Worm (Caenorhabditis elegans): Measurements from ENCODE around the gene nas-25.

Gene nas-25

ce11 chrII:8822711-8823110 is 3.2 kb upstream of the nas-25 start:
- TF ChIP-seq nhr-76 (tag; optimal IDR thresholded peaks at IDR 0.05) (no peak), mml-1 (tag; optimal IDR thresholded peaks at IDR 0.05) (no peak), ztf-11 (tag; optimal IDR thresholded peaks at IDR 0.05) (no peak), nhr-25 (tag; optimal IDR thresholded peaks at IDR 0.05) (peak; percentile 63), mdl-1 (tag; optimal IDR thresholded peaks at IDR 0.05) (peak; percentile 45), sea-2 (GFP tag; optimal IDR thresholded peaks at IDR 0.05) (no peak), nhr-43 (tag; optimal IDR thresholded peaks at IDR 0.05; ENCODE audit: poor library complexity, severe bottlenecking) (peak; percentile 99), nhr-11 (tag; optimal IDR thresholded peaks at IDR 0.05) (no peak), pqm-1 (tag; optimal IDR thresholded peaks at IDR 0.05) (peak; percentile 13), ceh-9 (tag; optimal IDR thresholded peaks at IDR 0.05) (no peak), R02D3.7 (tag; optimal IDR thresholded peaks at IDR 0.05) (no peak), snpc-4 (tag; optimal IDR thresholded peaks at IDR 0.05) (no peak), nhr-23 (tag; optimal IDR thresholded peaks at IDR 0.05) (peak; percentile 77), eor-1 (tag; optimal IDR thresholded peaks at IDR 0.05) (no peak), nhr-67 (tag; optimal IDR thresholded peaks at IDR 0.05) (no peak), egl-27 (tag; optimal IDR thresholded peaks at IDR 0.05) (no peak), ZK546.5 (tag; optimal IDR thresholded peaks at IDR 0.05) (no peak), jun-1 (tag; optimal IDR thresholded peaks at IDR 0.05) (peak; percentile 38)

- TF ChIP-seq eor-1 (tag; optimal IDR thresholded peaks at IDR 0.05) (no peak), nhr-12 (tag; optimal IDR thresholded peaks at IDR 0.05) (no peak), snpc-4 (tag; optimal IDR thresholded peaks at IDR 0.05) (no peak), mml-1 (tag; optimal IDR thresholded peaks at IDR 0.05) (no peak), nfya-1 (tag; optimal IDR thresholded peaks at IDR 0.05; ENCODE audit: insufficient read depth) (no peak), hmg-11 (tag; optimal IDR thresholded peaks at IDR 0.05) (no peak), elt-3 (tag; optimal IDR thresholded peaks at IDR 0.05) (no peak), ceh-16 (tag; optimal IDR thresholded peaks at IDR 0.05) (no peak), R02D3.7 (tag; optimal IDR thresholded peaks at IDR 0.05) (no peak), lsy-12 (tag; optimal IDR thresholded peaks at IDR 0.05) (no peak), elt-2 (tag; optimal IDR thresholded peaks at IDR 0.05) (no peak), nhr-76 (tag; optimal IDR thresholded peaks at IDR 0.05) (no peak), sea-2 (GFP tag; optimal IDR thresholded peaks at IDR 0.05) (no peak), nhr-43 (tag; optimal IDR thresholded peaks at IDR 0.05; ENCODE audit: poor library complexity, severe bottlenecking) (no peak), ama-1 (optimal IDR thresholded peaks at IDR 0.05) (no peak), aly-2 (tag; optimal IDR thresholded peaks at IDR 0.05) (no peak)
Observed at ce11 chrII:8829189-8829588, 3.3 kb downstream of the nas-25 start, which contains the start of gene F46C5.2. Gene F46C5.2, minus strand, starts transcription at chrII:8829289.

DNA sequence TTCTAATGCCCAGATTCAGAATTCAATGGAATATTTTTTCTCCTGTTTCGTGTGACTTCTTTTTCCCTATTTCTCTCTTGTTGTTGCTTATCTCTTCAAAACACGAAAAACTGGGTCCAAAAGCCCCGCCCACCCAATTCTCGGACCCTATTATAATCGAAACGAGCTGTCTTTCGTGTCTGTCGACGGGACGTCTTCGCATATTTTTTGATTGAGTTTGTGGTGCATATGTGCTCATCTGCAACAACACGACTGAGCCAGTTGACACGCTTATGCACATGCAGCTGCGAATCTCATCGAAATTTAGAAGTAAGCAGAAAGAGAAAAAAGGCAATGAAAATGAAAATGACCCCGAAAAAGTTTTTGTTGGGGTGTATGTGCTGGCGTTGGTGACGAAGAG is 5.0 kb downstream of the nas-25 start:
- TF ChIP-seq mdl-1 (tag; optimal IDR thresholded peaks at IDR 0.05) (no peak), ama-1 (optimal IDR thresholded peaks at IDR 0.05) (no peak), nhr-67 (tag; optimal IDR thresholded peaks at IDR 0.05) (no peak), mml-1 (tag; optimal IDR thresholded peaks at IDR 0.05) (no peak), unc-39 (tag; optimal IDR thresholded peaks at IDR 0.05) (no peak)

DNA sequence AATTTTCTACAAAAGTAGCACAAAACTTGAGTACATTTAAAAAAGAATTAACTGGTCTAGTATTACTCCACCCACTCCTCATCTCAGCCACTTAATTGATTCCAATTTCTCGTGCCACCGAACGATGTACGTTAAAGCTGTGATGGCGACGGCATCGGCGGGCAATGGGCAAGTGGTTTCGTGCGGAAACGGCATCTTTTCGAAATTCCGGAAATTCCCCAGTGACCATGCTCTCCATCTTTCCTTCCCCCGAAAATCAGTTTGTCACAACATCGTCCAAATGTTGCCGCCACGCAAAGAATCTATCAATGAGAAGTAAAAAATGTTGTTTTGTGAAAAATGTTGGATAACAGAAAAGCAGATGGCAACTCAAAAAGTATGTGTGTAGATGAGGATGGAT is 7.1 kb downstream of the nas-25 start:
- TF ChIP-seq nhr-25 (tag; optimal IDR thresholded peaks at IDR 0.05) (no peak), nhr-77 (tag; optimal IDR thresholded peaks at IDR 0.05) (no peak), lin-39 (tag; optimal IDR thresholded peaks at IDR 0.05) (peak; percentile 16), ceh-82 (tag; optimal IDR thresholded peaks at IDR 0.05) (no peak), elt-1 (tag; optimal IDR thresholded peaks at IDR 0.05) (no peak), sea-2 (GFP tag; optimal IDR thresholded peaks at IDR 0.05) (no peak), lsy-12 (tag; optimal IDR thresholded peaks at IDR 0.05) (no peak), nhr-28 (tag; optimal IDR thresholded peaks at IDR 0.05) (no peak), daf-12 (tag; optimal IDR thresholded peaks at IDR 0.05) (no peak)

- TF ChIP-seq ZK546.5 (tag; optimal IDR thresholded peaks at IDR 0.05) (no peak), nfya-1 (tag; optimal IDR thresholded peaks at IDR 0.05; ENCODE audit: insufficient read depth) (no peak), nhr-67 (tag; optimal IDR thresholded peaks at IDR 0.05) (no peak), fkh-10 (GFP tag; optimal IDR thresholded peaks at IDR 0.05) (peak; percentile 69)
Observed at ce11 chrII:8835857-8836256, 10.0 kb downstream of the nas-25 start, which contains the start of gene F46C5.4. Gene F46C5.4, plus strand, starts transcription at chrII:8836078.
